Fruit fly (Drosophila melanogaster) whole organism, embryonic: ENCODE measurements around the gene FoxL1.

Source experiments
- Abd-B ChIP-seq: fragments of 200-800 bp; sonication (Bioruptor generic); optimal IDR thresholded peaks from 2 replicates; lab custom pipeline; 2018; ENCODE audit warnings: missing biosample characterization, mild to moderate bottlenecking, missing genetic modification characterization, moderate library complexity
- CG10366 ChIP-seq: fragments of 200-800 bp; sonication (Bioruptor generic); IDR thresholded peaks from 2 replicates; pipeline ENCODE4 v1.3.6; 2022; ENCODE audit warnings: missing biosample characterization, missing genetic modification characterization
- CG12219 ChIP-seq: fragments of 200-800 bp; sonication (Bioruptor generic); optimal IDR thresholded peaks from 3 replicates; lab custom pipeline; 2018; ENCODE audit warnings: missing biosample characterization, mild to moderate bottlenecking, missing genetic modification characterization
- CG12391 ChIP-seq: fragments of 200-800 bp; sonication (Bioruptor generic); optimal IDR thresholded peaks from 3 replicates; lab custom pipeline; 2018; ENCODE audit warnings: missing biosample characterization, mild to moderate bottlenecking, missing genetic modification characterization, moderate library complexity
- CG13775 ChIP-seq: fragments of 200-800 bp; sonication (Bioruptor generic); optimal IDR thresholded peaks from 3 replicates; lab custom pipeline; 2017; ENCODE audit warnings: missing biosample characterization, mild to moderate bottlenecking, missing genetic modification characterization
- CG15696 ChIP-seq: fragments of 200-800 bp; sonication (Bioruptor generic); optimal IDR thresholded peaks from 2 replicates; lab custom pipeline; 2019; ENCODE audit warnings: missing biosample characterization, mild to moderate bottlenecking, missing genetic modification characterization, moderate library complexity
- CG16815 ChIP-seq: fragments of 200-800 bp; sonication (Bioruptor generic); optimal IDR thresholded peaks from 3 replicates; lab custom pipeline; 2017; ENCODE audit warnings: missing biosample characterization, mild to moderate bottlenecking, missing genetic modification characterization
- CG17359 ChIP-seq: fragments of 200-800 bp; sonication (Bioruptor generic); optimal IDR thresholded peaks from 3 replicates; lab custom pipeline; 2018; ENCODE audit warnings: missing biosample characterization, mild to moderate bottlenecking, missing genetic modification characterization, moderate library complexity
- CG17802 ChIP-seq: fragments of 200-800 bp; sonication (Bioruptor generic); optimal IDR thresholded peaks from 2 replicates; lab custom pipeline; 2018; ENCODE audit warnings: missing biosample characterization, mild to moderate bottlenecking, missing genetic modification characterization, moderate library complexity
- CG17829 ChIP-seq: fragments of 200-800 bp; optimal IDR thresholded peaks from 2 replicates; lab custom pipeline; 2019; ENCODE audit warnings: missing biosample characterization, mild to moderate bottlenecking, missing genetic modification characterization, moderate library complexity
- CG2712 ChIP-seq: fragments of 200-800 bp; optimal IDR thresholded peaks from 3 replicates; lab custom pipeline; 2019; ENCODE audit warnings: missing biosample characterization, mild to moderate bottlenecking, missing genetic modification characterization, moderate library complexity
- CG2889 ChIP-seq: fragments of 200-800 bp; sonication (Bioruptor generic); IDR thresholded peaks from 3 replicates; pipeline ENCODE4 v1.3.6; 2022; ENCODE audit warnings: missing biosample characterization, missing genetic modification characterization
- CG32767 ChIP-seq: fragments of 200-800 bp; sonication (Bioruptor generic); IDR thresholded peaks from 2 replicates; pipeline ENCODE4 v1.3.6; 2022; ENCODE audit warnings: missing biosample characterization, missing genetic modification characterization
- CG42726 ChIP-seq: fragments of 200-800 bp; sonication (Bioruptor generic); IDR thresholded peaks from 2 replicates; pipeline ENCODE4 v1.3.6; 2022; ENCODE audit warnings: missing biosample characterization, missing genetic modification characterization; ENCODE audit not compliant: partially characterized antibody
- CG4820 ChIP-seq: fragments of 200-800 bp; sonication (Bioruptor generic); optimal IDR thresholded peaks from 3 replicates; lab custom pipeline; 2016; ENCODE audit warnings: missing biosample characterization, missing genetic modification characterization
- CG6683 ChIP-seq: fragments of 200-800 bp; sonication (Bioruptor generic); optimal IDR thresholded peaks from 2 replicates; lab custom pipeline; 2017; ENCODE audit warnings: missing biosample characterization, mild to moderate bottlenecking, missing genetic modification characterization, missing genetic modification reagents
- CG7786 ChIP-seq: fragments of 200-800 bp; sonication (Bioruptor generic); optimal IDR thresholded peaks from 2 replicates; lab custom pipeline; 2016; ENCODE audit warnings: missing biosample characterization, missing genetic modification characterization
- CkIIα-i1 ChIP-seq: fragments of 200-800 bp; sonication (Bioruptor generic); IDR thresholded peaks from 2 replicates; pipeline ENCODE4 v1.3.6; 2022; ENCODE audit warnings: missing biosample characterization, missing genetic modification characterization
- Dip2 ChIP-seq: fragments of 200-800 bp; sonication (Bioruptor generic); IDR thresholded peaks from 2 replicates; pipeline ENCODE4 v1.3.6; 2022; ENCODE audit warnings: missing biosample characterization, missing genetic modification characterization
- E2f2 ChIP-seq: fragments of 200-800 bp; sonication (Bioruptor generic); IDR thresholded peaks from 2 replicates; pipeline ENCODE4 v1.3.6; 2022; ENCODE audit warnings: missing biosample characterization, missing genetic modification characterization
- HLH3B ChIP-seq: fragments of 200-800 bp; sonication (Bioruptor generic); IDR thresholded peaks from 2 replicates; pipeline ENCODE4 v1.3.6; 2022; ENCODE audit warnings: missing biosample characterization, missing genetic modification characterization
- Hand ChIP-seq: fragments of 200-800 bp; sonication (Bioruptor generic); optimal IDR thresholded peaks from 2 replicates; lab custom pipeline; 2017; ENCODE audit warnings: mild to moderate bottlenecking, missing biosample characterization, missing genetic modification reagents, missing genetic modification characterization
- Hey ChIP-seq: fragments of 200-800 bp; sonication (Bioruptor generic); optimal IDR thresholded peaks from 3 replicates; lab custom pipeline; 2018; ENCODE audit warnings: missing biosample characterization, mild to moderate bottlenecking, missing genetic modification characterization
- HmgD ChIP-seq: fragments of 200-800 bp; sonication (Bioruptor generic); optimal IDR thresholded peaks from 3 replicates; lab custom pipeline; 2016; ENCODE audit warnings: missing biosample characterization, missing genetic modification characterization
- Kr ChIP-seq: fragments of 200-800 bp; sonication (Bioruptor generic); optimal IDR thresholded peaks from 2 replicates; lab custom pipeline; 2017; ENCODE audit warnings: missing biosample characterization, mild to moderate bottlenecking, missing genetic modification characterization
- MTF-1 ChIP-seq: fragments of 200-800 bp; sonication (Bioruptor generic); optimal IDR thresholded peaks from 2 replicates; lab custom pipeline; 2018; ENCODE audit warnings: missing biosample characterization, mild to moderate bottlenecking, missing genetic modification characterization, borderline replicate concordance
- TFAM ChIP-seq: fragments of 200-800 bp; sonication (Bioruptor generic); optimal IDR thresholded peaks from 2 replicates; lab custom pipeline; 2017; ENCODE audit warnings: missing biosample characterization, missing genetic modification characterization, inconsistent platforms
- br ChIP-seq: fragments of >200 bp; optimal IDR thresholded peaks from 2 replicates; lab custom pipeline; 2017
- chinmo ChIP-seq: fragments of 200-800 bp; sonication (Bioruptor generic); IDR thresholded peaks from 4 replicates; pipeline ENCODE4 v1.3.6; 2022; ENCODE audit warnings: missing biosample characterization, missing genetic modification characterization; ENCODE audit not compliant: partially characterized antibody
- crol ChIP-seq: fragments of 200-800 bp; sonication (Bioruptor generic); IDR thresholded peaks from 2 replicates; pipeline ENCODE4 v1.3.6; 2022; ENCODE audit warnings: missing biosample characterization, missing genetic modification characterization
- dan ChIP-seq: fragments of 200-800 bp; sonication (Bioruptor generic); IDR thresholded peaks from 2 replicates; pipeline ENCODE4 v1.3.6; 2022; ENCODE audit warnings: missing biosample characterization, missing genetic modification characterization
- dysf ChIP-seq: fragments of 200-800 bp; sonication (Bioruptor generic); IDR thresholded peaks from 3 replicates; pipeline ENCODE4 v1.3.6; 2022; ENCODE audit warnings: missing biosample characterization, missing genetic modification characterization
- emc ChIP-seq: fragments of 200-800 bp; sonication (Bioruptor generic); optimal IDR thresholded peaks from 2 replicates; lab custom pipeline; 2016; ENCODE audit warnings: missing biosample characterization, missing genetic modification characterization
- gce ChIP-seq: fragments of 200-800 bp; sonication (Bioruptor generic); IDR thresholded peaks from 3 replicates; pipeline ENCODE4 v1.3.6; 2022; ENCODE audit warnings: missing biosample characterization, missing genetic modification characterization
- grau ChIP-seq: fragments of 200-800 bp; optimal IDR thresholded peaks from 3 replicates; lab custom pipeline; 2019; ENCODE audit warnings: missing biosample characterization, mild to moderate bottlenecking, missing genetic modification characterization, moderate library complexity
- gsb-n ChIP-seq: fragments of 200-800 bp; sonication (Bioruptor generic); optimal IDR thresholded peaks from 3 replicates; lab custom pipeline; 2018; ENCODE audit warnings: missing biosample characterization, mild to moderate bottlenecking, missing genetic modification characterization
- inv ChIP-seq: fragments of 200-800 bp; sonication (Bioruptor generic); IDR thresholded peaks from 2 replicates; pipeline ENCODE4 v1.3.6; 2022; ENCODE audit warnings: missing biosample characterization, missing genetic modification characterization; ENCODE audit not compliant: partially characterized antibody
- jigr1 ChIP-seq: fragments of 200-800 bp; sonication (Bioruptor generic); IDR thresholded peaks from 3 replicates; pipeline ENCODE4 v1.3.6; 2022; ENCODE audit warnings: missing biosample characterization, missing genetic modification characterization
- kay ChIP-seq: fragments of 200-800 bp; sonication (Bioruptor generic); optimal IDR thresholded peaks from 2 replicates; lab custom pipeline; 2016; ENCODE audit warnings: missing biosample characterization, missing genetic modification characterization
- knrl ChIP-seq: fragments of 200-800 bp; sonication (Bioruptor generic); IDR thresholded peaks from 3 replicates; pipeline ENCODE4 v1.3.6; 2022; ENCODE audit warnings: missing biosample characterization, missing genetic modification characterization; ENCODE audit not compliant: partially characterized antibody
- lilli ChIP-seq: fragments of 200-800 bp; sonication (Bioruptor generic); optimal IDR thresholded peaks from 3 replicates; lab custom pipeline; 2016; ENCODE audit warnings: missing biosample characterization, missing genetic modification characterization
- lola ChIP-seq, 3 experiments: fragments of >200 bp in 2 of 3; fragments of 200-800 bp in 1 of 3; sonication (Bioruptor generic) in 1 of 3; optimal IDR thresholded peaks; 2 replicates each; lab custom pipeline; 2017 to 2019; ENCODE audit warnings: missing biosample characterization in 3 of 3, missing genetic modification characterization in 3 of 3, mild to moderate bottlenecking in 1 of 3, moderate library complexity in 1 of 3
- prd ChIP-seq, 3 experiments: fragments of >200 bp in 2 of 3; fragments of 200-800 bp in 1 of 3; sonication (Bioruptor generic) in 1 of 3; optimal IDR thresholded peaks in 2 of 3; IDR thresholded peaks in 1 of 3; 2 replicates in 2 of 3; 3 replicates in 1 of 3; pipeline versions ENCODE4 v1.3.6 to Lab custom; 2017 to 2022; ENCODE audit warnings: missing biosample characterization in 1 of 3, missing genetic modification characterization in 1 of 3
- repo ChIP-seq: fragments of 200-800 bp; sonication (Bioruptor generic); optimal IDR thresholded peaks from 2 replicates; lab custom pipeline; 2016; ENCODE audit warnings: missing biosample characterization, missing genetic modification characterization
- schlank ChIP-seq: fragments of 200-800 bp; sonication (Bioruptor generic); optimal IDR thresholded peaks from 2 replicates; lab custom pipeline; 2018; ENCODE audit warnings: missing biosample characterization, mild to moderate bottlenecking, missing genetic modification characterization
- scrt ChIP-seq: fragments of 200-800 bp; sonication (Bioruptor generic); optimal IDR thresholded peaks from 2 replicates; lab custom pipeline; 2018; ENCODE audit warnings: missing biosample characterization, mild to moderate bottlenecking, missing genetic modification characterization, moderate library complexity
- slbo ChIP-seq: fragments of 200-800 bp; sonication (Bioruptor generic); IDR thresholded peaks from 2 replicates; pipeline ENCODE4 v1.3.6; 2022; ENCODE audit warnings: missing biosample characterization, missing genetic modification characterization
- so ChIP-seq: fragments of 200-800 bp; sonication (Bioruptor generic); IDR thresholded peaks from 3 replicates; pipeline ENCODE4 v1.3.6; 2022; ENCODE audit warnings: missing biosample characterization, missing genetic modification characterization
- stwl ChIP-seq: fragments of 200-800 bp; sonication (Bioruptor generic); optimal IDR thresholded peaks from 3 replicates; lab custom pipeline; 2018; ENCODE audit warnings: missing biosample characterization, mild to moderate bottlenecking, missing genetic modification characterization, moderate library complexity
- tap ChIP-seq: fragments of 200-800 bp; optimal IDR thresholded peaks from 3 replicates; lab custom pipeline; 2019; ENCODE audit warnings: missing biosample characterization, mild to moderate bottlenecking, missing genetic modification characterization, moderate library complexity

FoxL1 gene

DNA sequence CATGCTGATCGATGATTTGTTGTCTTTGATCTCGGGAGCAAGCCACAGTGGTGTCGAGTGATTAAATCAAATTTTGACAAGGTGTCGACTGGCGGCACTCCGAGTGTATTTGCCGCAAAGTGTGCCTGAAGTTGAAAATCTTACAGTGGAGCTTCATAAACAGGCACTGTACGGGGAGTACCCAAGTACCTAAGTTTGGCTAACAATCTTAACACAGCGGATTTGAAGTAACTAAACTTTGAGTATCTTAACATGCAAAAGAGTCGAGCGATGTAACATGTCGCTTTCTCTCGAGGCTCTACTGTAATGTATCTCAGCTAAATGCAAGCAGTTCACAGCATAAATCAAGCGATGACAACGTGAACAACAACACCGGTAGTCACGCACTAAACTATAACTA is 1.9 kb upstream of the FoxL1 start (continued):
- TF ChIP-seq CG13775 (peak; percentile 42), CG17802 (tag; lab: Kevin White, UChicago) (peak; percentile 25), HLH3B (GFP tag; lab: Robert Waterston, UW) (peak; percentile 67), CG17829 (tag; lab: Kevin White, UChicago) (peak; percentile 79), scrt (peak; percentile 23), lilli (GFP tag; lab: Kevin White, UChicago) (peak; percentile 51), Hand (GFP tag; lab: Kevin White, UChicago) (no peak), Dip2 (GFP tag; lab: Robert Waterston, UW) (no peak), CG32767 (peak; percentile 46; the same call in 1 of the 2 replicates), HmgD (GFP tag; lab: Kevin White, UChicago) (no peak), E2f2 (peak; percentile 18; the same call in 1 of the 2 replicates), dan (GFP tag; lab: Robert Waterston, UW) (peak; percentile 78), br (no peak), gsb-n (tag; lab: Kevin White, UChicago) (peak; percentile 65), CG17359 (tag; lab: Kevin White, UChicago) (peak; percentile 63), CG2889 (0 out of 3 replicates have a peak, but pooled peaks have one; percentile 34), kay (GFP tag; lab: Kevin White, UChicago) (no peak), MTF-1 (GFP tag; lab: Kevin White, UChicago) (peak; percentile 63), tap (tag; lab: Kevin White, UChicago) (peak; percentile 18), repo (GFP tag; lab: Kevin White, UChicago) (peak; percentile 24), schlank (tag; lab: Kevin White, UChicago) (no peak), CG4820 (peak; percentile 66), CG12219 (GFP tag; lab: Kevin White, UChicago) (peak; percentile 65), CG10366 (GFP tag; lab: Robert Waterston, UW) (peak; percentile 66), CkIIα-i1 (GFP tag; lab: Robert Waterston, UW) (no peak), grau (tag; lab: Kevin White, UChicago) (peak; percentile 93), so (GFP tag; lab: Robert Waterston, UW) (0 out of 3 replicates have a peak, but pooled peaks have one; percentile 13), prd (optimal IDR thresholded peaks at IDR 0.05; lab: Kevin White, UChicago) (no peak), prd (GFP tag; IDR thresholded peaks at IDR 0.05; lab: Robert Waterston, UW) (peak; percentile 92), inv (GFP tag; lab: Robert Waterston, UW) (no peak), CG2712 (tag; lab: Kevin White, UChicago) (peak; percentile 83), lola (GFP tag; optimal IDR thresholded peaks at IDR 0.05; lab: Kevin White, UChicago) (peak in 1 of 3 experiments; percentile 76), emc (GFP tag; lab: Kevin White, UChicago) (no peak), CG15696 (peak; percentile 89), Abd-B (GFP tag; lab: Kevin White, UChicago) (peak; percentile 70), dysf (GFP tag; lab: Robert Waterston, UW) (peak; percentile 68), CG16815 (GFP tag; lab: Kevin White, UChicago) (peak; percentile 81), gce (GFP tag; lab: Robert Waterston, UW) (no peak), stwl (tag; lab: Kevin White, UChicago) (peak; percentile 15), TFAM (GFP tag; lab: Kevin White, UChicago) (no peak), jigr1 (GFP tag; lab: Robert Waterston, UW) (peak; percentile 36; the same call in 1 of the 3 replicates), Hey (tag; lab: Kevin White, UChicago) (no peak), CG7786 (GFP tag; lab: Kevin White, UChicago) (peak; percentile 52), CG6683 (GFP tag; lab: Kevin White, UChicago) (no peak), CG42726 (GFP tag; lab: Robert Waterston, UW) (no peak), slbo (GFP tag; lab: Robert Waterston, UW) (peak; percentile 58), CG12391 (tag; lab: Kevin White, UChicago) (peak; percentile 61), crol (GFP tag; lab: Robert Waterston, UW) (peak; percentile 21; the same call in 1 of the 2 replicates), knrl (GFP tag; lab: Robert Waterston, UW) (no peak), chinmo (GFP tag; lab: Robert Waterston, UW) (no peak), Kr (no peak)
